Worm (Caenorhabditis elegans) whole organism, L2 larva: ENCODE results near the gene C08F8.9.

Source experiments
- C34F6.9 ChIP-seq: fragments of 150-350 bp; optimal IDR thresholded peaks from 2 replicates; lab custom pipeline; 2014; ENCODE audit warnings: missing biosample characterization, missing genetic modification characterization
- F13H6.1 ChIP-seq: sonication (generic microtip); optimal IDR thresholded peaks from 2 replicates; lab custom pipeline; 2016; ENCODE audit warnings: missing genetic modification characterization, missing compliant biosample characterization
- ZK546.5 ChIP-seq: sonication (generic microtip); optimal IDR thresholded peaks from 2 replicates; lab custom pipeline; 2017; ENCODE audit warnings: missing biosample characterization, missing genetic modification characterization
- alr-1 ChIP-seq: fragments of 150-350 bp; optimal IDR thresholded peaks from 2 replicates; lab custom pipeline; 2014; ENCODE audit warnings: missing biosample characterization, missing genetic modification characterization
- ama-1 ChIP-seq: fragments of 150-350 bp; optimal IDR thresholded peaks from 2 replicates; lab custom pipeline; 2018; ENCODE audit warnings: inconsistent platforms
- ceh-16 ChIP-seq: fragments of 150-350 bp; optimal IDR thresholded peaks from 2 replicates; lab custom pipeline; 2014; ENCODE audit warnings: missing biosample characterization, missing genetic modification characterization
- ceh-82 ChIP-seq: fragments of 150-350 bp; optimal IDR thresholded peaks from 2 replicates; lab custom pipeline; 2014; ENCODE audit warnings: missing biosample characterization, missing genetic modification characterization
- crh-2 ChIP-seq: sonication (generic microtip); optimal IDR thresholded peaks from 2 replicates; lab custom pipeline; 2017; ENCODE audit warnings: missing biosample characterization, missing genetic modification characterization
- egl-27 ChIP-seq: sonication (generic microtip); optimal IDR thresholded peaks from 3 replicates; lab custom pipeline; 2017; ENCODE audit warnings: missing biosample characterization, missing genetic modification reagents, missing genetic modification characterization
- elt-3 ChIP-seq: sonication (generic microtip); optimal IDR thresholded peaks from 2 replicates; lab custom pipeline; 2017; ENCODE audit warnings: missing biosample characterization, missing genetic modification characterization
- fos-1 ChIP-seq: fragments of 150-350 bp; optimal IDR thresholded peaks from 2 replicates; lab custom pipeline; 2014; ENCODE audit warnings: missing biosample characterization, missing genetic modification characterization
- gmeb-1 ChIP-seq: fragments of 150-350 bp; optimal IDR thresholded peaks from 2 replicates; lab custom pipeline; 2014; ENCODE audit warnings: missing biosample characterization, missing genetic modification characterization
- lin-11 ChIP-seq: fragments of 150-350 bp; sonication (generic microtip); optimal IDR thresholded peaks from 2 replicates; lab custom pipeline; 2014; ENCODE audit warnings: missing biosample characterization, missing genetic modification characterization, inconsistent platforms, mixed read lengths
- lin-13 ChIP-seq: fragments of 150-350 bp; optimal IDR thresholded peaks from 2 replicates; lab custom pipeline; 2014; ENCODE audit warnings: missing biosample characterization, missing genetic modification reagents, missing genetic modification characterization
- lsy-2 ChIP-seq, 2 experiments: fragments of 150-350 bp in 1 of 2; sonication (generic microtip) in 1 of 2; optimal IDR thresholded peaks; 2 replicates each; lab custom pipeline; 2014 to 2017; ENCODE audit warnings: missing biosample characterization in 2 of 2, missing genetic modification characterization in 2 of 2
- mab-5 ChIP-seq: fragments of 150-350 bp; optimal IDR thresholded peaks from 2 replicates; lab custom pipeline; 2014; ENCODE audit warnings: missing biosample characterization, missing genetic modification characterization
- mbf-1 ChIP-seq: sonication (generic microtip); optimal IDR thresholded peaks from 2 replicates; lab custom pipeline; 2017; ENCODE audit warnings: missing biosample characterization, missing genetic modification characterization
- nhr-11 ChIP-seq: fragments of 150-350 bp; optimal IDR thresholded peaks from 2 replicates; lab custom pipeline; 2014; ENCODE audit warnings: missing biosample characterization, missing genetic modification characterization
- nhr-129 ChIP-seq: fragments of 150-350 bp; optimal IDR thresholded peaks from 2 replicates; lab custom pipeline; 2014; ENCODE audit warnings: missing biosample characterization, missing genetic modification characterization
- nhr-21 ChIP-seq: fragments of 150-350 bp; optimal IDR thresholded peaks from 2 replicates; lab custom pipeline; 2014; ENCODE audit warnings: missing biosample characterization, missing genetic modification characterization
- nhr-23 ChIP-seq: fragments of 150-350 bp; optimal IDR thresholded peaks from 2 replicates; lab custom pipeline; 2014; ENCODE audit warnings: missing biosample characterization, missing genetic modification reagents, missing genetic modification characterization
- nhr-25 ChIP-seq: fragments of 150-350 bp; sonication (generic microtip); optimal IDR thresholded peaks from 3 replicates; lab custom pipeline; 2014; ENCODE audit warnings: missing biosample characterization, missing genetic modification characterization
- nhr-77 ChIP-seq: fragments of 150-350 bp; optimal IDR thresholded peaks from 2 replicates; lab custom pipeline; 2014; ENCODE audit warnings: missing biosample characterization, missing genetic modification characterization
- peb-1 ChIP-seq: fragments of 150-350 bp; optimal IDR thresholded peaks from 2 replicates; lab custom pipeline; 2014; ENCODE audit warnings: missing biosample characterization, missing genetic modification characterization
- sem-4 ChIP-seq: fragments of 150-350 bp; optimal IDR thresholded peaks from 2 replicates; lab custom pipeline; 2014; ENCODE audit warnings: missing biosample characterization, missing genetic modification reagents, missing genetic modification characterization
- skn-1 ChIP-seq: sonication (generic microtip); optimal IDR thresholded peaks from 2 replicates; lab custom pipeline; 2017; ENCODE audit warnings: missing biosample characterization, missing genetic modification characterization
- sma-9 ChIP-seq, 2 experiments: fragments of 150-350 bp in 1 of 2; sonication (generic microtip) in 1 of 2; optimal IDR thresholded peaks; 2 replicates each; lab custom pipeline; 2014 to 2016; ENCODE audit warnings: missing genetic modification characterization in 2 of 2, mild to moderate bottlenecking in 1 of 2, missing biosample characterization in 1 of 2, missing compliant biosample characterization in 1 of 2, missing genetic modification reagents in 1 of 2, moderate library complexity in 1 of 2
- unc-55 ChIP-seq: fragments of 150-350 bp; sonication (generic microtip); optimal IDR thresholded peaks from 3 replicates; lab custom pipeline; 2014; ENCODE audit warnings: missing biosample characterization, missing genetic modification reagents, missing genetic modification characterization
- zag-1 ChIP-seq: fragments of 150-350 bp; optimal IDR thresholded peaks from 2 replicates; lab custom pipeline; 2014; ENCODE audit warnings: missing biosample characterization, missing genetic modification characterization
- ztf-11 ChIP-seq: sonication (generic microtip); optimal IDR thresholded peaks from 2 replicates; lab custom pipeline; 2017; ENCODE audit warnings: missing biosample characterization, missing genetic modification characterization
- ztf-4 ChIP-seq: fragments of 150-350 bp; optimal IDR thresholded peaks from 2 replicates; lab custom pipeline; 2014; ENCODE audit warnings: missing biosample characterization, missing genetic modification characterization

Gene C08F8.9

ce11 chrIV:11142314-11143227 lies 35.8 kb downstream of the C08F8.9 start, which contains the start of gene skih-2:
Gene skih-2 (minus strand): TSS chrIV:11142364.
- peak; percentile 92 for TF ChIP-seq gmeb-1 (tag; lab: Kevin White, UChicago)
- peak; percentile 14 to 80 for TF ChIP-seq lsy-2 (tag; optimal IDR thresholded peaks at IDR 0.05; lab: Kevin White, UChicago)
- TF ChIP-seq lin-13 (GFP tag; lab: Kevin White, UChicago) = peak; percentile 29
- TF ChIP-seq nhr-25 (tag; lab: Kevin White, UChicago) = peak; percentile 5
- no peak for TF ChIP-seq ama-1
- peak; percentile 6 for TF ChIP-seq crh-2 (tag; lab: Kevin White, UChicago)
- peak; percentile 78 for TF ChIP-seq unc-55 (GFP tag; lab: Kevin White, UChicago)
- TF ChIP-seq ztf-11 (tag; lab: Kevin White, UChicago) = no peak
- no peak for TF ChIP-seq nhr-21 (tag; lab: Kevin White, UChicago)
- TF ChIP-seq ceh-16 = no peak
- no peak for TF ChIP-seq mab-5 (tag; lab: Kevin White, UChicago)
- peak; percentile 79 for TF ChIP-seq C34F6.9 (tag; lab: Kevin White, UChicago)
- TF ChIP-seq, all 48 proteins: peak for 7

DNA sequence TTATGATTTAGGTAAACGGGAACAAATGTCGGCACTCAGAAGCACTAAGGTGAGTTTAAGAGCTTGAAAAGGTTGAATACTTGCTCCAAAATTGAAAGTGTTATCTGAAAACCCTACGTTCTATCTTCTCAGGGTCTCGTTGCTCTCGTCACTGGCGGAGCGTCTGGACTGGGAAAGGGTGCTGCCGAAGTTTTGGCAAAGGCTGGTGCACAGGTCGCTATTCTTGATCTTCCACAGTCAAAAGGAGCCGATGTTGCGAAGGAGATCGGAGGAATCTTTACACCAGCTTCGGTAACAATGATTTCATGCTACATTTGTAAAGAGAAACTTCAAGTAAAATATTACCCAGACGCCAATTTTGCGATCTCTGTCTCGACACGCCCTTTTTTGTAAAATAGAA lies 47.1 kb downstream of the C08F8.9 start, which contains the start of gene ard-1:
Gene ard-1, plus strand, starts transcription at position 12 of the 400 bp plus-strand sequence.
- TF ChIP-seq crh-2 (tag; lab: Kevin White, UChicago) (no peak), zag-1 (tag; lab: Kevin White, UChicago) (no peak), ztf-4 (no peak), mbf-1 (tag; lab: Kevin White, UChicago) (no peak), ceh-82 (tag; lab: Kevin White, UChicago) (no peak), egl-27 (no peak), skn-1 (tag; lab: Kevin White, UChicago) (no peak), nhr-11 (tag; lab: Kevin White, UChicago) (no peak), elt-3 (tag; lab: Kevin White, UChicago) (no peak), sma-9 (GFP tag; optimal IDR thresholded peaks at IDR 0.05; lab: Kevin White, UChicago) (no peak), sma-9 (tag; optimal IDR thresholded peaks at IDR 0.05; lab: Kevin White, UChicago) (no peak), F13H6.1 (tag; lab: Kevin White, UChicago) (no peak), nhr-23 (tag; lab: Kevin White, UChicago) (no peak), ZK546.5 (tag; lab: Kevin White, UChicago) (no peak), lin-11 (tag; lab: Kevin White, UChicago) (no peak), sem-4 (tag; lab: Kevin White, UChicago) (no peak), nhr-77 (tag; lab: Kevin White, UChicago) (no peak), peb-1 (tag; lab: Kevin White, UChicago) (no peak), alr-1 (no peak), nhr-25 (tag; lab: Kevin White, UChicago) (no peak)

- TF ChIP-seq unc-55 (GFP tag; lab: Kevin White, UChicago) (peak; percentile 51), mab-5 (tag; lab: Kevin White, UChicago) (no peak), nhr-129 (tag; lab: Kevin White, UChicago) (peak; percentile 9), fos-1 (tag; lab: Kevin White, UChicago) (peak; percentile 8), lsy-2 (tag; optimal IDR thresholded peaks at IDR 0.05; lab: Kevin White, UChicago) (peak in 1 of 2 experiments; percentile 16)
Observed at ce11 chrIV:11130774-11131173, 47.6 kb downstream of the C08F8.9 start.
